Worm (Caenorhabditis elegans) whole organism, late embryonic: ENCODE results near the gene lgc-48.

Experiments used
- ama-1 ChIP-seq: fragments of 150-350 bp; optimal IDR thresholded peaks from 2 replicates; lab custom pipeline; 2014
- nfya-1 ChIP-seq: sonication (generic microtip); optimal IDR thresholded peaks from 2 replicates; lab custom pipeline; 2017; ENCODE audit warnings: missing genetic modification characterization, mild to moderate bottlenecking, missing compliant biosample characterization, antibody characterized with exemption, moderate library complexity
- nhr-11 ChIP-seq: fragments of 150-350 bp; optimal IDR thresholded peaks from 2 replicates; lab custom pipeline; 2014; ENCODE audit warnings: missing biosample characterization, missing genetic modification characterization
- pha-4 ChIP-seq: fragments of 150-350 bp; optimal IDR thresholded peaks from 2 replicates; lab custom pipeline; 2018; ENCODE audit warnings: missing biosample characterization, missing genetic modification reagents, missing genetic modification characterization

DNA sequence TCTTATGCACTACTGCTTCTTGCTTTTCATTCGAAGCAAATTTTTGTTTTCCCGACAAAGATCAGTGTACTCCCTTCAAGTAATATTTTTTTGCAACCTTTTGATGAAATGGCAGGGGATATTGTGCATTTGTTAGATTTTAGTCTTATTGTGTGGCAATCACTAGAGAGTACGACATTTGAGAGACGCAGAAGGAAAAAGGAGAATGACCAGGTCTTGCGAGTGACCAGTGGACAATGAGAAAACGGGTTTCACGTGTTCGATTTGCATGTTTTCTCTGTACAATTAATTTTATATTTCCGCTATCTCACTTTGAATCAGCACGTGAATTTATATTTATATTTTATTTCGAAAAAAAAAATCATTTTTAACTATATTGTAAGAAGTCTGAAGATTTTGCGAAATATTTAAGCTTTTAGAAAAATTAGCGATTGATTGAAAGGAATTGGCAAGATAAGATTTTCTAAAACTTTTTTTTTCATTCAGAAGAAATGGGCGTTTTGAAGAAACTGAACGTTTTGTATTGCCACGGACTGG, 4.1 kb upstream of the lgc-48 start, which contains the start of gene C50B6.9:
- TF ChIP-seq pha-4 = no peak
- no peak for TF ChIP-seq nhr-11 (tag; lab: Kevin White, UChicago)
- TF ChIP-seq nfya-1 (tag; lab: Kevin White, UChicago) = no peak
- no peak for TF ChIP-seq ama-1 (lab: Kevin White, UChicago)
